Worm (Caenorhabditis elegans): Measurements from ENCODE around the gene srlf-33.

srlf-33 gene

ce11 chrIV:11925346-11926075 lies at the start of gene srlf-33, which contains the start of gene srlf-32:
Gene srlf-33, minus strand, starts transcription at chrIV:11925446.
Gene srlf-32, plus strand, starts transcription at chrIV:11926025.
- TF ChIP-seq mes-4 (tag; optimal IDR thresholded peaks at IDR 0.05) (no peak), Y67H2A.10 (GFP tag; conservative IDR thresholded peaks at IDR 0.05) (no peak)

ce11 chrIV:11970171-11970570 lies 44.9 kb upstream of the srlf-33 start, which contains the start of gene ZK829.9:
Gene ZK829.9, plus strand, starts transcription at chrIV:11970534.
- TF ChIP-seq hsf-1 (GFP tag; IDR thresholded peaks at IDR 0.05) (0 out of 2 replicates have a peak, but pooled peaks have one; percentile 31), Y95B8A.8 (GFP tag; IDR thresholded peaks at IDR 0.05) (no peak), aptf-2 (GFP tag; conservative IDR thresholded peaks at IDR 0.05) (peak; percentile 96), cebp-2 (GFP tag; IDR thresholded peaks at IDR 0.05) (0 out of 2 replicates have a peak, but pooled peaks have one; percentile 34)

- TF ChIP-seq ekl-4 (GFP tag; IDR thresholded peaks at IDR 0.05): no peak
- no peak for TF ChIP-seq Y67H2A.10 (GFP tag; conservative IDR thresholded peaks at IDR 0.05)
- no peak for TF ChIP-seq T26A5.8 (tag; optimal IDR thresholded peaks at IDR 0.05)
- TF ChIP-seq F39B2.1 (GFP tag; IDR thresholded peaks at IDR 0.05): no peak
- no peak for TF ChIP-seq F33H1.4 (GFP tag; IDR thresholded peaks at IDR 0.05)
- TF ChIP-seq aptf-2 (GFP tag; conservative IDR thresholded peaks at IDR 0.05): no peak
- TF ChIP-seq B0019.2 (GFP tag; conservative IDR thresholded peaks at IDR 0.05): no peak
- no peak for TF ChIP-seq xnd-1 (tag; optimal IDR thresholded peaks at IDR 0.05)
- no peak for TF ChIP-seq hlh-26 (GFP tag; conservative IDR thresholded peaks at IDR 0.05)
Measured at ce11 chrIV:11965327-11965726, 40.1 kb upstream of the srlf-33 start, which contains the start of gene srj-1. Gene srj-1, minus strand, starts transcription at chrIV:11965427.

- peak; percentile 38 for TF ChIP-seq madf-8 (GFP tag; conservative IDR thresholded peaks at IDR 0.05)
- peak; percentile 38; the same call in 1 of the 2 replicates for TF ChIP-seq ceh-100 (GFP tag; IDR thresholded peaks at IDR 0.05)
- TF ChIP-seq egl-44 (GFP tag; IDR thresholded peaks at IDR 0.05): no peak
- TF ChIP-seq lsl-1 (GFP tag; optimal IDR thresholded peaks at IDR 0.05): peak; percentile 55
- peak; percentile 67 for TF ChIP-seq mcd-1 (GFP tag; IDR thresholded peaks at IDR 0.05)
- TF ChIP-seq B0035.1 (tag; optimal IDR thresholded peaks at IDR 0.05): no peak
- TF ChIP-seq cebp-1 (GFP tag; IDR thresholded peaks at IDR 0.05): 0 out of 2 replicates have a peak, but pooled peaks have one; percentile 39
- peak; percentile 85 for TF ChIP-seq cebp-1 (tag; optimal IDR thresholded peaks at IDR 0.05)
- peak; percentile 31; the same call in 1 of the 2 replicates for TF ChIP-seq C06A6.2 (GFP tag; conservative IDR thresholded peaks at IDR 0.05)
- peak; percentile 94 for TF ChIP-seq ztf-18 (tag; optimal IDR thresholded peaks at IDR 0.05)
- TF ChIP-seq lin-40 (tag; optimal IDR thresholded peaks at IDR 0.05): peak; percentile 73
- TF ChIP-seq hmg-1.2 (GFP tag; IDR thresholded peaks at IDR 0.05): peak; percentile 20; the same call in 1 of the 2 replicates
- TF ChIP-seq dpff-1 (tag; optimal IDR thresholded peaks at IDR 0.05): no peak
- no peak for TF ChIP-seq snpc-4 (GFP tag; optimal IDR thresholded peaks at IDR 0.05)
- TF ChIP-seq snpc-4 (tag; optimal IDR thresholded peaks at IDR 0.05): peak; percentile 24 to 58 (median 40)
- peak; percentile 55 for TF ChIP-seq ceh-27 (GFP tag; optimal IDR thresholded peaks at IDR 0.05)
- TF ChIP-seq nfyb-1 (GFP tag; IDR thresholded peaks at IDR 0.05): no peak
- TF ChIP-seq nhr-80 (tag; optimal IDR thresholded peaks at IDR 0.05): peak; percentile 5
- TF ChIP-seq madf-6 (GFP tag; IDR thresholded peaks at IDR 0.05): peak; percentile 83
- 0 out of 2 replicates have a peak, but pooled peaks have one; percentile 42 for TF ChIP-seq attf-6 (GFP tag; IDR thresholded peaks at IDR 0.05)
- TF ChIP-seq efl-1 (GFP tag; optimal IDR thresholded peaks at IDR 0.05): peak; percentile 82
- TF ChIP-seq tlf-1 (GFP tag; optimal IDR thresholded peaks at IDR 0.05): peak; percentile 29
- peak; percentile 81 for TF ChIP-seq dpl-1 (GFP tag; optimal IDR thresholded peaks at IDR 0.05)
- 0 out of 2 replicates have a peak, but pooled peaks have one; percentile 57 for TF ChIP-seq Y56A3A.18 (GFP tag; IDR thresholded peaks at IDR 0.05)
- TF ChIP-seq ZK185.1 (tag; optimal IDR thresholded peaks at IDR 0.05; ENCODE audit: poor library complexity, severe bottlenecking): peak; percentile 44
- TF ChIP-seq F22D6.2 (tag; optimal IDR thresholded peaks at IDR 0.05): no peak
- TF ChIP-seq F33H1.4 (GFP tag; IDR thresholded peaks at IDR 0.05): peak; percentile 67
- TF ChIP-seq B0336.3 (GFP tag; IDR thresholded peaks at IDR 0.05): peak; percentile 50; the same call in 1 of the 2 replicates
Measured at ce11 chrIV:11961485-11962255, 36.4 kb upstream of the srlf-33 start, which contains the start of gene ZK829.7. Gene ZK829.7, minus strand, starts transcription at chrIV:11961535.
